Worm (Caenorhabditis elegans) whole organism, midembryonic: ENCODE results near the gene elof-1.
"Not testable (repeated sequence)": the region's sequence is repeated elsewhere in the genome, so short reads cannot be mapped to it uniquely, and the experiment has no call there.

Source experiments
- T22C8.4 ChIP-seq: fragments of 200-800 bp; sonication (Bioruptor generic); IDR thresholded peaks from 2 replicates; pipeline ENCODE4 v1.3.6; 2022; ENCODE audit warnings: missing genetic modification characterization, missing compliant biosample characterization
- cog-1 ChIP-seq: sonication (generic microtip); optimal IDR thresholded peaks from 2 replicates; lab custom pipeline; 2016; ENCODE audit warnings: missing genetic modification characterization, missing compliant biosample characterization
- flt-1 ChIP-seq: fragments of 200-800 bp; sonication (Bioruptor generic); IDR thresholded peaks from 2 replicates; pipeline ENCODE4 v1.3.6; 2022; ENCODE audit warnings: missing genetic modification characterization, missing compliant biosample characterization
- klf-2 ChIP-seq: fragments of 200-800 bp; sonication (Bioruptor generic); conservative IDR thresholded peaks from 2 replicates; pipeline ENCODE4 v1.3.6; 2022; ENCODE audit warnings: missing genetic modification reagents, missing genetic modification characterization, missing compliant biosample characterization
- med-1 ChIP-seq: sonication (generic microtip); optimal IDR thresholded peaks from 2 replicates; lab custom pipeline; 2017; ENCODE audit warnings: missing genetic modification characterization, mild to moderate bottlenecking, missing compliant biosample characterization, antibody characterized with exemption, missing genetic modification reagents; ENCODE audit not compliant: insufficient read depth
- ref-1 ChIP-seq: fragments of 200-800 bp; sonication (Bioruptor generic); conservative IDR thresholded peaks from 2 replicates; pipeline ENCODE4 v1.3.6; 2022; ENCODE audit warnings: missing genetic modification reagents, missing genetic modification characterization, missing compliant biosample characterization
- tab-1 ChIP-seq: fragments of 200-800 bp; sonication (Bioruptor generic); IDR thresholded peaks from 2 replicates; pipeline ENCODE4 v1.3.6; 2022; ENCODE audit warnings: missing genetic modification characterization, missing compliant biosample characterization
- ztf-23 ChIP-seq: fragments of 200-800 bp; sonication (Bioruptor generic); IDR thresholded peaks from 2 replicates; pipeline ENCODE4 v1.3.6; 2022; ENCODE audit warnings: missing genetic modification reagents, missing genetic modification characterization, missing compliant biosample characterization
- ztf-29 ChIP-seq: fragments of 200-800 bp; sonication (Bioruptor generic); IDR thresholded peaks from 2 replicates; pipeline ENCODE4 v1.3.6; 2022; ENCODE audit warnings: missing genetic modification reagents, missing genetic modification characterization, missing compliant biosample characterization

Gene elof-1

DNA sequence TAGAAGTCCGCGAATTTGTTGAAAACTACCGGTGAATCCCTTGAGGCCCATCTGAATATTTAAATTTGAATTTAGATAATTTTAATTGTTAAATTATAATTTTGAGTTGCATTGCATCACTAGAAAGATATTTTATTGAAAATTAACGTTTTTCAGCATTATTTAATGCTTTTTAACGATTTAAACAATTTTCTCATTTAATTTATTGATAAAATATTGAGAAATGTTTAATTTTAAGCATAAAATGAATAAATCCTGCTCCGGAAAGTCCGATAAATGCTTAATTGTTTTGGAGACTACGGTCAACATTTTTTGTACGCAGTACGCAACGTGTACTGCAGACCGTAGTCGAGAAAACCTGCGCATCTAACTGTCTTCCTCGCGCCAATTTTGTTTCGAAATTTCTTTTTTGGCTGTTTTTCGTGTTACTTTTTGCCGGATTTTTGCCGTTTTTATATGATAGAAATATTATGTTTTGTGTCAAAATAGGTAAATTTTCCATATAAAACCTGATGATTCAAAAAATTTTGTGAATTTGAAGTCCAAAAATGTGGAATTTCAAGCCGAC lies at the start of gene elof-1, which contains the start of the genes Y54G11A.17 and lin-7:
TSS of gene elof-1 (plus strand) at position 383 of the 568 bp plus-strand sequence.
TSS of gene Y54G11A.17 (minus strand) at position 51 of the 568 bp plus-strand sequence.
TSS of gene lin-7 (minus strand) at position 51 of the 568 bp plus-strand sequence.
- TF ChIP-seq med-1 = no peak
- TF ChIP-seq tab-1 (GFP tag; lab: Robert Waterston, UW) = no peak
- TF ChIP-seq flt-1 = peak; percentile 67
- peak; percentile 59; the same call in 1 of the 2 replicates for TF ChIP-seq ztf-23 (GFP tag; lab: Robert Waterston, UW)
- TF ChIP-seq ref-1 (GFP tag; lab: Robert Waterston, UW) = no peak
- no peak for TF ChIP-seq T22C8.4 (GFP tag; lab: Robert Waterston, UW)
- TF ChIP-seq ztf-29 (GFP tag; lab: Robert Waterston, UW) = no peak
- TF ChIP-seq klf-2 (GFP tag; lab: Robert Waterston, UW) = no peak
- peak; percentile 15 for TF ChIP-seq cog-1 (tag; lab: Kevin White, UChicago)

DNA sequence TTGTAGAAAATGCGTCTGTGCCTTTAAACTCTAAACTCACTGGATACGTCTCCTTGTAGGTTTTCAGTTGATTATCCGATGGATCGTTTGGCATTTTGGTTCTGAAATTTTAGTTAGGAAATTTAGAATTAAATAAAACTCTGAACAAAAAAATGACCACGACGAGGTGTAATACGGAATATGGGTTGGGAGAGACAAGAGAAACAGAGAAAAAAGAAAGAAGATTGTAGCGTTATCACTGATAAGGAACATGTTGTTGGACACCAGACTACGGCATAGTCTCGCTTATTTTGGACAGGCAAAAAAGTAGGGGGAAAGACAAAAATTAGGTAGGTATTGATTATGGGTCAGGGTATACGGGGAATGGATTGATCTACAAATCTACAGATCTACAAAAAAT lies 47.6 kb upstream of the elof-1 start, which contains the start of gene ctl-2:
TSS of gene ctl-2 (minus strand) at position 101 of the 400 bp plus-strand sequence.
- not testable (repeated sequence) for TF ChIP-seq cog-1 (tag; lab: Kevin White, UChicago); med-1; klf-2 (GFP tag; lab: Robert Waterston, UW)

DNA sequence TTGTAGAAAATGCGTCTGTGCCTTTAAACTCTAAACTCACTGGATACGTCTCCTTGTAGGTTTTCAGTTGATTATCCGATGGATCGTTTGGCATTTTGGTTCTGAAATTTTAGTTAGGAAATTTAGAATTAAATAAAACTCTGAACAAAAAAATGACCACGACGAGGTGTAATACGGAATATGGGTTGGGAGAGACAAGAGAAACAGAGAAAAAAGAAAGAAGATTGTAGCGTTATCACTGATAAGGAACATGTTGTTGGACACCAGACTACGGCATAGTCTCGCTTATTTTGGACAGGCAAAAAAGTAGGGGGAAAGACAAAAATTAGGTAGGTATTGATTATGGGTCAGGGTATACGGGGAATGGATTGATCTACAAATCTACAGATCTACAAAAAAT lies 43.4 kb upstream of the elof-1 start, which contains the start of gene ctl-1:
TSS of gene ctl-1 (minus strand) at position 101 of the 400 bp plus-strand sequence.
- TF ChIP-seq med-1; klf-2 (GFP tag; lab: Robert Waterston, UW); flt-1: not testable (repeated sequence)

DNA sequence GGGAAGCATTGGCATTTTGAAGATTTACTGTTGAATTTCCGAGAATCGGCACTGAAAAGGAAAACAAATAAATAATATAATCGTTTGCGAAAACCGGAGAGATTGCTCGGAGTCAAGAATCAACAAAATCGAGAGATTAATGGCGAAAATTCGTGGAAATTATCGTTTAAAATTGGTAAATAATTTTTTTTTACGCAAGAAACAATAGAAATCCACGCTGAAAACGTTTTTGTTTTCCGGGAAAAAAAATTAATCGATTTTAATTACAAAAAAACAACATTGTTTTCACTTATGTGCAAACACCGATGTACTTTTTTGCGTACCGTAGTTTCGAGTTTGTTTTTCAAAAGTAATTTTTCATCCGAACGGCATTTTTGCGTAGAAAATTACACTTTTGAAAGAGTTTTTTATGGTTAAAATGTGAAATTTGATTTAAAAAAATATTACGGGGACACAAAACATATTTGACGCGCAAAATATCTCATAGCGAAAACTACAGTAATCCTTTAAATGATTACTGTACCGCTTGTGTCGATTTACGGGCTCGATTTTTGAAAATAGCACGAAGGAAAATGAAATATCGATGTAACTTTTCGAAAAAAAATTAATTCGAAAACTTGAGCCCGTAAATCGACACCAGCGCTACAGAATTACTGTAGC lies 38.7 kb upstream of the elof-1 start, which contains the start of gene ctl-3:
TSS of gene ctl-3 (minus strand) at position 51 of the 660 bp plus-strand sequence.
- TF ChIP-seq ztf-29 (GFP tag; lab: Robert Waterston, UW) (no peak), ref-1 (GFP tag; lab: Robert Waterston, UW) (no peak), ztf-23 (GFP tag; lab: Robert Waterston, UW) (no peak), T22C8.4 (GFP tag; lab: Robert Waterston, UW) (no peak), flt-1 (no peak), med-1 (no peak), tab-1 (GFP tag; lab: Robert Waterston, UW) (no peak), cog-1 (tag; lab: Kevin White, UChicago) (no peak), klf-2 (GFP tag; lab: Robert Waterston, UW) (no peak)

ce11 chrII:14311537-14311936 lies 38.0 kb upstream of the elof-1 start:
- TF ChIP-seq ref-1 (GFP tag; lab: Robert Waterston, UW) (no peak), klf-2 (GFP tag; lab: Robert Waterston, UW) (no peak), T22C8.4 (GFP tag; lab: Robert Waterston, UW) (no peak), flt-1 (no peak), med-1 (no peak), tab-1 (GFP tag; lab: Robert Waterston, UW) (no peak), ztf-23 (GFP tag; lab: Robert Waterston, UW) (no peak), cog-1 (tag; lab: Kevin White, UChicago) (no peak), ztf-29 (GFP tag; lab: Robert Waterston, UW) (no peak)

DNA sequence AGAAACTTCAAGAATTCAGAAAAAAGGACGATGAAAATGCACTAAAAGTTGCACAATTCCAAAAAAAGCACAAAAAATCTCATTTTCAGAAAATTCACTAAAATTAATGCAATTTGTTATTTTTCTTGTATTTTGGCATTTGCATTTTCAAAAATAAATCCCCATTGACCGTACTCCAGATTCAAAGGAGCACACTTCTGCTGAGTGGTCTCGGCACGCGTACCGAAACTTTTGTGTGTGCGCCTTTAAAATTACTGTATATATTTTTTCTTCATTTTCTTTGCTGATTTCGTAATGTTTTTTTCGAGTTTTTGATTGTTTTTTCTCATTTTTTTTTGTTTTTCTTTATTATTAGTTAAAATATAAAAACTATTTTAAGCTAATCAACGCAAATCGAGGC lies 37.4 kb upstream of the elof-1 start:
- TF ChIP-seq klf-2 (GFP tag; lab: Robert Waterston, UW) (no peak), med-1 (no peak), tab-1 (GFP tag; lab: Robert Waterston, UW) (no peak)

DNA sequence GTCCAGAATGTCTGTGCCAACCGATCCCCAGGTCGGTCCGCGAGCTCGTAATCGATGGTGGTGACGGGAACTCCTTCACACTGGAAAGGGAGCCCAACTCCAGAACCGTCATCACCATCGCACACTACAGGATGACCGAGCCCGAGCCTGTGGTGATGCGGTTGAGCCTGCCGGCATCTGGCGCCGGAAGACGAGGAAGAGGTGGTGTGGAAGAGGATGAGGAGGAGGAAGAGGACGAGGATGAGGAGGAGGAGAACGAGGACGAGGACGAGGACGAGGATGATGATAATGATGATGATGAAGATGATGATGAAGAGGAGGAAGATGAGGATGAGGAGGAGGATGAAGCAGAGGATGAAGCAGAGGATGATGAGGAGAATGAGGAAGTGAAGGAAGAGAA lies 31.5 kb upstream of the elof-1 start, which contains the start of gene Y54G11A.14:
TSS of gene Y54G11A.14 (plus strand) at position 132 of the 400 bp plus-strand sequence.
- TF ChIP-seq tab-1 (GFP tag; lab: Robert Waterston, UW) = no peak

DNA sequence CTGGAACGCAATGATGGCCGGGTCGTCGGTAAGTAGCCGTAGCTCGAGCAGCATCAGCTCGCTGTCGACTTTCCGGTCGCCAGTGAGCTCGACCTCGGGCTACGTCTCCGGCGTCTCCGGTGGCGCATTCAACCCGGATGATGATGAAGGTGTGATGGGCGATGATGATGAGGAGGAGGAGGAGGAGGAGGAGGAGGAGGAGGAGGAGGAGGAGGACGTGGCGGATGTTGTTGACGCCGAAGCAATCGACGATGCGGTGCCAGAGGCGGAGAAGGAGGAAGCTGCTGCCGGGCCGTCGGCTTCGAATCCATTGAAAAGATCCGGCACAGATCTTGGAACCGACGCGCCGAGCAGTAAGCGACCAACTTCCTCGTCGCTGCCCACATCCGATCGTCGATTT lies 30.3 kb upstream of the elof-1 start:
- TF ChIP-seq ztf-29 (GFP tag; lab: Robert Waterston, UW) (no peak), T22C8.4 (GFP tag; lab: Robert Waterston, UW) (no peak), ztf-23 (GFP tag; lab: Robert Waterston, UW) (no peak), cog-1 (tag; lab: Kevin White, UChicago) (no peak), tab-1 (GFP tag; lab: Robert Waterston, UW) (no peak)

DNA sequence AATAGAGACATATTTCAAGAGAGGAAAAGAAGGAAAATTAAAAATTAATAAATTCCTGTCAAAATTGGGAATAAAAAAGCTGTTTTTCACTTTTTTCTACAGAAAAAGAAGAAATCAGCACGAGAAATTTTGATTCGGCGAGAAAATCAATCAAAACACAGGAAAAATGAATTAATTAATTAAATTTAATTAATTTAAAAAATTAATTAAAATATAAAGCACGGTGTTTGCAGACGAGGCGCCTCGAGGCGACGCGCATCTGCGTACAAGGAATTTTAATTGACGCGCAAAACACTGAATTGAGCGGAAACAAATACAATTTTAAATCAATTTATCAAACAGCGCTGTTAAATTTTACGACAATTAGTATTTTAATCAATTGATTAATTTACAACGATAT lies 28.3 kb upstream of the elof-1 start:
- TF ChIP-seq cog-1 (tag; lab: Kevin White, UChicago) (no peak), flt-1 (0 out of 2 replicates have a peak, but pooled peaks have one; percentile 53), ztf-23 (GFP tag; lab: Robert Waterston, UW) (peak; percentile 41; the same call in 1 of the 2 replicates)

ce11 chrII:14344166-14344565 lies 5.4 kb upstream of the elof-1 start, which contains the start of gene ddl-3:
Gene ddl-3 (minus strand): TSS chrII:14344454.
- not testable (repeated sequence) for TF ChIP-seq med-1; cog-1 (tag; lab: Kevin White, UChicago); tab-1 (GFP tag; lab: Robert Waterston, UW)
